Worm (Caenorhabditis elegans): Measurements from ENCODE around the gene gck-2.

Gene gck-2

ce11 chrV:6806340-6806739 lies 13.9 kb upstream of the gck-2 start, which contains the start of gene dmsr-12:
Gene dmsr-12, minus strand, starts transcription at chrV:6806440.
- no peak for TF ChIP-seq ceh-32 (tag; optimal IDR thresholded peaks at IDR 0.05; ENCODE audit: poor library complexity)
- no peak for TF ChIP-seq tra-1 (GFP tag; IDR thresholded peaks at IDR 0.05)
- no peak for TF ChIP-seq rbr-2 (tag; optimal IDR thresholded peaks at IDR 0.05)
- no peak for TF ChIP-seq ZK337.2 (GFP tag; IDR thresholded peaks at IDR 0.05)
- TF ChIP-seq ctbp-1 (GFP tag; IDR thresholded peaks at IDR 0.05): no peak
- no peak for TF ChIP-seq dmd-9 (GFP tag; IDR thresholded peaks at IDR 0.05)
- TF ChIP-seq jun-1 (tag; optimal IDR thresholded peaks at IDR 0.05): no peak
- TF ChIP-seq skn-1 (tag; optimal IDR thresholded peaks at IDR 0.05): no peak
- no peak for TF ChIP-seq nhr-237 (tag; optimal IDR thresholded peaks at IDR 0.05)
- no peak for TF ChIP-seq zip-11 (GFP tag; IDR thresholded peaks at IDR 0.05)
- no peak for TF ChIP-seq mxl-2 (GFP tag; conservative IDR thresholded peaks at IDR 0.05)
- no peak for TF ChIP-seq zip-2 (tag; optimal IDR thresholded peaks at IDR 0.05)
- no peak for TF ChIP-seq nhr-48 (tag; optimal IDR thresholded peaks at IDR 0.05)

ce11 chrV:6803992-6804391 lies 11.5 kb upstream of the gck-2 start, which contains the start of gene dmsr-11:
Gene dmsr-11, minus strand, starts transcription at chrV:6804092.
- TF ChIP-seq T26A8.4 (GFP tag; IDR thresholded peaks at IDR 0.05) (no peak), snpc-4 (tag; optimal IDR thresholded peaks at IDR 0.05) (no peak), vab-7 (GFP tag; IDR thresholded peaks at IDR 0.05) (no peak)

- TF ChIP-seq zip-2 (tag; optimal IDR thresholded peaks at IDR 0.05): no peak
- TF ChIP-seq aha-1 (tag): peak; percentile 3
These were observed 9.4 kb upstream of the gck-2 start, which contains the start of gene dmsr-10 for ce11 chrV:6801850-6802249. Gene dmsr-10, minus strand, starts transcription at chrV:6801950.

ce11 chrV:6799564-6799963 lies 7.1 kb upstream of the gck-2 start, which contains the start of gene dmsr-9:
Gene dmsr-9, minus strand, starts transcription at chrV:6799664.
- no peak for TF ChIP-seq ceh-82 (tag; optimal IDR thresholded peaks at IDR 0.05)
- no peak for TF ChIP-seq gei-8 (GFP tag; optimal IDR thresholded peaks at IDR 0.05)

ce11 chrV:6796894-6797293 lies 4.4 kb upstream of the gck-2 start:
- TF ChIP-seq lin-13 (GFP tag; optimal IDR thresholded peaks at IDR 0.05): no peak
- no peak for TF ChIP-seq fos-1 (tag; optimal IDR thresholded peaks at IDR 0.05)
- peak; percentile 70 for TF ChIP-seq mxl-3 (GFP tag; optimal IDR thresholded peaks at IDR 0.05)
- TF ChIP-seq skn-1 (tag; optimal IDR thresholded peaks at IDR 0.05): no peak
- TF ChIP-seq daf-12 (tag; optimal IDR thresholded peaks at IDR 0.05): no peak
- no peak for TF ChIP-seq pqm-1 (tag; optimal IDR thresholded peaks at IDR 0.05)
- TF ChIP-seq lin-15B (tag; optimal IDR thresholded peaks at IDR 0.05): no peak
- no peak for TF ChIP-seq unc-130 (GFP tag; optimal IDR thresholded peaks at IDR 0.05)
- peak; percentile 36 for TF ChIP-seq dpl-1 (GFP tag; optimal IDR thresholded peaks at IDR 0.05)
- TF ChIP-seq lin-1 (GFP tag; IDR thresholded peaks at IDR 0.05): no peak
- TF ChIP-seq nhr-25 (tag; optimal IDR thresholded peaks at IDR 0.05; ENCODE audit: borderline replicate concordance, insufficient read depth): no peak
- no peak for TF ChIP-seq ces-1 (GFP tag; optimal IDR thresholded peaks at IDR 0.05)
- peak; percentile 0 for TF ChIP-seq hlh-30 (tag; optimal IDR thresholded peaks at IDR 0.05; ENCODE audit: insufficient read depth)
- peak; percentile 24 for TF ChIP-seq dve-1 (tag; optimal IDR thresholded peaks at IDR 0.05; ENCODE audit: insufficient read depth)
- peak; percentile 38 for TF ChIP-seq nhr-28 (tag; optimal IDR thresholded peaks at IDR 0.05)
- peak; percentile 56 for TF ChIP-seq mep-1 (tag; optimal IDR thresholded peaks at IDR 0.05)
- no peak for TF ChIP-seq spr-3 (GFP tag; optimal IDR thresholded peaks at IDR 0.05)
- no peak for TF ChIP-seq snpc-1.2 (GFP tag; IDR thresholded peaks at IDR 0.05)
- TF ChIP-seq ceh-82 (tag; optimal IDR thresholded peaks at IDR 0.05): no peak
- TF ChIP-seq mdl-1 (tag; optimal IDR thresholded peaks at IDR 0.05): peak in 1 of 2 experiments; percentile 50
- TF ChIP-seq dmd-8 (GFP tag; IDR thresholded peaks at IDR 0.05): no peak
- TF ChIP-seq hmg-1.1 (GFP tag; IDR thresholded peaks at IDR 0.05): peak; percentile 66
- peak; percentile 25 for TF ChIP-seq rbr-2 (tag; optimal IDR thresholded peaks at IDR 0.05)
- peak; percentile 18 for TF ChIP-seq nhr-11 (tag; optimal IDR thresholded peaks at IDR 0.05)
